Worm (Caenorhabditis elegans) whole organism, L1 larva: ENCODE results near the gene unc-130.
A peak's percentile ranks its signal among the peaks of the same experiment; 100 is the strongest.

Experiments used
- C04F5.9 ChIP-seq: sonication (generic microtip); optimal IDR thresholded peaks from 2 replicates; lab custom pipeline; 2016; ENCODE audit warnings: missing genetic modification characterization, missing compliant biosample characterization
- C34B4.2 ChIP-seq: sonication (generic microtip); optimal IDR thresholded peaks from 2 replicates; lab custom pipeline; 2017; ENCODE audit warnings: mild to moderate bottlenecking, missing genetic modification characterization, missing compliant biosample characterization
- F16B12.6 ChIP-seq: fragments of 150-350 bp; optimal IDR thresholded peaks from 2 replicates; lab custom pipeline; 2014; ENCODE audit warnings: missing biosample characterization, missing genetic modification characterization
- Y116A8C.19 ChIP-seq: sonication (generic microtip); optimal IDR thresholded peaks from 2 replicates; lab custom pipeline; 2016; ENCODE audit warnings: missing compliant biosample characterization, missing genetic modification characterization, borderline replicate concordance
- ama-1 ChIP-seq: fragments of 150-350 bp; optimal IDR thresholded peaks from 2 replicates; lab custom pipeline; 2014
- blmp-1 ChIP-seq: fragments of 150-350 bp; optimal IDR thresholded peaks from 2 replicates; lab custom pipeline; 2014; ENCODE audit warnings: missing biosample characterization, missing genetic modification characterization
- ceh-63 ChIP-seq: fragments of 200-800 bp; sonication (Bioruptor generic); optimal IDR thresholded peaks from 2 replicates; lab custom pipeline; 2018; ENCODE audit warnings: mild to moderate bottlenecking, missing genetic modification characterization, missing compliant biosample characterization
- ceh-88 ChIP-seq: fragments of 200-800 bp; sonication (Bioruptor generic); IDR thresholded peaks from 2 replicates; pipeline ENCODE4 v1.3.6; 2022; ENCODE audit warnings: missing genetic modification characterization, missing compliant biosample characterization
- ceh-90 ChIP-seq: sonication (generic microtip); optimal IDR thresholded peaks from 2 replicates; lab custom pipeline; 2016; ENCODE audit warnings: missing genetic modification characterization, missing compliant biosample characterization
- ces-1 ChIP-seq: fragments of 150-350 bp; optimal IDR thresholded peaks from 2 replicates; lab custom pipeline; 2014; ENCODE audit warnings: missing biosample characterization, missing genetic modification reagents, missing genetic modification characterization
- dpl-1 ChIP-seq, 3 experiments: fragments of 150-350 bp in 2 of 3; sonication (generic microtip) in 1 of 3; optimal IDR thresholded peaks; 2 replicates each; lab custom pipeline; 2014 to 2017; ENCODE audit warnings: missing biosample characterization in 3 of 3, missing genetic modification characterization in 3 of 3, missing genetic modification reagents in 3 of 3
- efl-1 ChIP-seq, 4 experiments: fragments of 150-350 bp; optimal IDR thresholded peaks in 3 of 4; peaks in 1 of 4; 1 replicate in 1 of 4; 2 replicates in 3 of 4; lab custom pipeline; 2014; ENCODE audit warnings: missing biosample characterization in 2 of 4, missing genetic modification characterization in 2 of 4, missing genetic modification reagents in 2 of 4
- egl-13 ChIP-seq: sonication (generic microtip); optimal IDR thresholded peaks from 2 replicates; lab custom pipeline; 2016; ENCODE audit warnings: missing genotype, missing genetic modification reagents, missing genetic modification characterization, missing compliant biosample characterization
- egl-27 ChIP-seq, 2 experiments: fragments of 150-350 bp in 1 of 2; sonication (generic microtip); optimal IDR thresholded peaks; 3 replicates each; lab custom pipeline; 2017 to 2018; ENCODE audit warnings: missing biosample characterization in 2 of 2, missing genetic modification characterization in 2 of 2, missing genetic modification reagents in 2 of 2
- elt-3 ChIP-seq, 6 experiments: fragments of 150-350 bp in 1 of 6; sonication (generic microtip); optimal IDR thresholded peaks; 2 replicates each; lab custom pipeline; 2017 to 2018; ENCODE audit warnings: missing biosample characterization in 6 of 6, missing genetic modification characterization in 6 of 6, inconsistent platforms in 1 of 6
- hpl-2 ChIP-seq: fragments of 150-350 bp; optimal IDR thresholded peaks from 2 replicates; lab custom pipeline; 2014; ENCODE audit warnings: missing biosample characterization, missing genetic modification reagents, missing genetic modification characterization
- jun-1 ChIP-seq: fragments of 150-350 bp; optimal IDR thresholded peaks from 2 replicates; lab custom pipeline; 2014; ENCODE audit warnings: missing biosample characterization, missing genetic modification reagents, missing genetic modification characterization
- lin-13 ChIP-seq: fragments of 150-350 bp; optimal IDR thresholded peaks from 2 replicates; lab custom pipeline; 2014; ENCODE audit warnings: missing biosample characterization, missing genetic modification reagents, missing genetic modification characterization
- lin-14 ChIP-seq: fragments of 200-800 bp; sonication (Bioruptor generic); optimal IDR thresholded peaks from 2 replicates; lab custom pipeline; 2018; ENCODE audit warnings: mild to moderate bottlenecking, missing genetic modification characterization, moderate library complexity, missing compliant biosample characterization
- lin-39 ChIP-seq: fragments of 150-350 bp; optimal IDR thresholded peaks from 2 replicates; lab custom pipeline; 2014; ENCODE audit warnings: missing biosample characterization, missing genetic modification reagents, missing genetic modification characterization
- lsy-2 ChIP-seq, 2 experiments: fragments of 150-350 bp; optimal IDR thresholded peaks; 2 replicates each; lab custom pipeline; 2014; ENCODE audit warnings: missing biosample characterization in 2 of 2, missing genetic modification characterization in 2 of 2
- mab-9 ChIP-seq: fragments of 200-800 bp; sonication (Bioruptor generic); IDR thresholded peaks from 2 replicates; pipeline ENCODE4 v1.3.6; 2022; ENCODE audit warnings: missing genetic modification reagents, missing genetic modification characterization, missing compliant biosample characterization
- mdl-1 ChIP-seq, 2 experiments: fragments of 150-350 bp; optimal IDR thresholded peaks; 2 replicates each; lab custom pipeline; 2014 to 2017; ENCODE audit warnings: missing biosample characterization in 2 of 2, missing genetic modification characterization in 2 of 2, inconsistent platforms in 1 of 2
- nhr-19 ChIP-seq: fragments of 200-800 bp; sonication (Bioruptor generic); conservative IDR thresholded peaks from 2 replicates; pipeline ENCODE4 v1.3.6; 2022; ENCODE audit warnings: missing genetic modification characterization, missing compliant biosample characterization
- nhr-28 ChIP-seq: fragments of 150-350 bp; optimal IDR thresholded peaks from 2 replicates; lab custom pipeline; 2014; ENCODE audit warnings: missing biosample characterization, missing genetic modification characterization
- nhr-47 ChIP-seq: sonication (generic microtip); optimal IDR thresholded peaks from 2 replicates; lab custom pipeline; 2016; ENCODE audit warnings: mild to moderate bottlenecking, missing genetic modification characterization, moderate library complexity, missing compliant biosample characterization
- nhr-71 ChIP-seq: sonication (generic microtip); optimal IDR thresholded peaks from 2 replicates; lab custom pipeline; 2016; ENCODE audit warnings: mild to moderate bottlenecking, missing genetic modification characterization, moderate library complexity, missing compliant biosample characterization
- nhr-84 ChIP-seq: sonication (generic microtip); optimal IDR thresholded peaks from 2 replicates; lab custom pipeline; 2017; ENCODE audit warnings: missing biosample characterization, missing genetic modification characterization
- nhr-85 ChIP-seq: sonication (generic microtip); peaks from one replicate; lab custom pipeline; 2016; ENCODE audit warnings: missing genetic modification characterization, inconsistent platforms, missing compliant biosample characterization
- nhr-90 ChIP-seq: sonication (generic microtip); optimal IDR thresholded peaks from 2 replicates; lab custom pipeline; 2016; ENCODE audit warnings: mild to moderate bottlenecking, missing genetic modification characterization, missing compliant biosample characterization; ENCODE audit not compliant: poor library complexity
- pag-3 ChIP-seq: sonication (generic microtip); optimal IDR thresholded peaks from 2 replicates; lab custom pipeline; 2017; ENCODE audit warnings: missing genetic modification characterization, mild to moderate bottlenecking, missing compliant biosample characterization, antibody characterized with exemption, borderline replicate concordance; ENCODE audit not compliant: insufficient read depth
- pax-3 ChIP-seq: fragments of 200-800 bp; sonication (Bioruptor generic); optimal IDR thresholded peaks from 2 replicates; lab custom pipeline; 2018; ENCODE audit warnings: mild to moderate bottlenecking, missing genetic modification characterization, moderate library complexity, missing compliant biosample characterization
- pqm-1 ChIP-seq: sonication (generic microtip); optimal IDR thresholded peaks from 3 replicates; lab custom pipeline; 2017; ENCODE audit warnings: missing biosample characterization, missing genetic modification characterization
- rnt-1 ChIP-seq: sonication (generic microtip); optimal IDR thresholded peaks from 2 replicates; lab custom pipeline; 2016; ENCODE audit warnings: mild to moderate bottlenecking, missing genetic modification characterization, moderate library complexity, missing compliant biosample characterization
- skn-1 ChIP-seq: fragments of 150-350 bp; optimal IDR thresholded peaks from 2 replicates; lab custom pipeline; 2014; ENCODE audit warnings: missing biosample characterization, missing genetic modification characterization
- snpc-4 ChIP-seq: fragments of 150-350 bp; optimal IDR thresholded peaks from 2 replicates; lab custom pipeline; 2014; ENCODE audit warnings: missing biosample characterization, missing genetic modification characterization
- snu-23 ChIP-seq: sonication (generic microtip); optimal IDR thresholded peaks from 2 replicates; lab custom pipeline; 2016; ENCODE audit warnings: missing genetic modification characterization, missing compliant biosample characterization
- tbx-2 ChIP-seq: sonication (generic microtip); optimal IDR thresholded peaks from 2 replicates; lab custom pipeline; 2016; ENCODE audit warnings: missing genetic modification characterization, missing compliant biosample characterization
- unc-130 ChIP-seq: fragments of 150-350 bp; optimal IDR thresholded peaks from 2 replicates; lab custom pipeline; 2017; ENCODE audit warnings: missing biosample characterization, missing genetic modification characterization, inconsistent platforms

unc-130 gene

ce11 chrII:11275484-11275883 lies 6.3 kb upstream of the unc-130 start:
- TF ChIP-seq rnt-1 (tag; lab: Kevin White, UChicago) = peak; percentile 76
- peak; percentile 27 to 78 for TF ChIP-seq lsy-2 (tag; optimal IDR thresholded peaks at IDR 0.05; lab: Kevin White, UChicago)
- TF ChIP-seq lin-14 (GFP tag; lab: Kevin White, UChicago) = peak; percentile 52
- peak; percentile 55 for TF ChIP-seq nhr-71 (tag; lab: Kevin White, UChicago)
- TF ChIP-seq unc-130 = peak; percentile 70
- TF ChIP-seq hpl-2 (GFP tag; lab: Kevin White, UChicago) = no peak
- TF ChIP-seq efl-1 (optimal IDR thresholded peaks at IDR 0.05; lab: Kevin White, UChicago) = no peak
- TF ChIP-seq efl-1 (GFP tag; optimal IDR thresholded peaks at IDR 0.05 in 1 of 2; lab: Kevin White, UChicago) = peak in 1 of 2 experiments; percentile 37
- TF ChIP-seq nhr-47 = no peak

- TF ChIP-seq lin-13 = no peak
- TF ChIP-seq lsy-2 (tag; optimal IDR thresholded peaks at IDR 0.05; lab: Kevin White, UChicago) = no peak
- peak; percentile 10 for TF ChIP-seq rnt-1 (tag; lab: Kevin White, UChicago)
- no peak for TF ChIP-seq C34B4.2 (tag; lab: Kevin White, UChicago)
- TF ChIP-seq nhr-47 = no peak
- TF ChIP-seq skn-1 (tag; lab: Kevin White, UChicago) = no peak
- TF ChIP-seq C04F5.9 (tag; lab: Kevin White, UChicago) = no peak
- TF ChIP-seq hpl-2 (GFP tag; lab: Kevin White, UChicago) = no peak
Measured at ce11 chrII:11276879-11277278, 4.9 kb upstream of the unc-130 start.

ce11 chrII:11279971-11280370 lies 1.8 kb upstream of the unc-130 start:
- TF ChIP-seq ces-1 (GFP tag; lab: Kevin White, UChicago) = no peak
- TF ChIP-seq nhr-84 (tag; lab: Kevin White, UChicago) = no peak
- TF ChIP-seq snpc-4 (tag; lab: Kevin White, UChicago) = no peak
- no peak for TF ChIP-seq ceh-90
- no peak for TF ChIP-seq nhr-19 (GFP tag; lab: Robert Waterston, UW)
- TF ChIP-seq nhr-90 (tag; lab: Kevin White, UChicago) = peak; percentile 1
- TF ChIP-seq mab-9 (GFP tag; lab: Robert Waterston, UW) = no peak
- TF ChIP-seq dpl-1 (GFP tag; optimal IDR thresholded peaks at IDR 0.05; lab: Kevin White, UChicago) = no peak
- no peak for TF ChIP-seq lin-39
- no peak for TF ChIP-seq pax-3 (tag; lab: Kevin White, UChicago)
- peak; percentile 14 for TF ChIP-seq rnt-1 (tag; lab: Kevin White, UChicago)
- peak; percentile 12 to 45 for TF ChIP-seq lsy-2 (tag; optimal IDR thresholded peaks at IDR 0.05; lab: Kevin White, UChicago)
- no peak for TF ChIP-seq egl-13
- no peak for TF ChIP-seq pqm-1 (tag; lab: Kevin White, UChicago)
- peak; percentile 56 for TF ChIP-seq nhr-85
- TF ChIP-seq elt-3 (tag; optimal IDR thresholded peaks at IDR 0.05; lab: Kevin White, UChicago) = no peak
- no peak for TF ChIP-seq ama-1 (lab: Kevin White, UChicago)
- peak; percentile 6 for TF ChIP-seq tbx-2 (tag; lab: Kevin White, UChicago)
- peak; percentile 32 for TF ChIP-seq blmp-1 (tag; lab: Kevin White, UChicago)
- no peak for TF ChIP-seq F16B12.6 (tag; lab: Kevin White, UChicago)
- TF ChIP-seq Y116A8C.19 = no peak
- peak; percentile 32 for TF ChIP-seq unc-130
- no peak for TF ChIP-seq nhr-28 (tag; lab: Kevin White, UChicago)

- TF ChIP-seq ceh-88 (GFP tag; lab: Robert Waterston, UW) (no peak), pag-3 (tag; lab: Kevin White, UChicago) (no peak), nhr-85 (peak; percentile 54), lsy-2 (tag; optimal IDR thresholded peaks at IDR 0.05; lab: Kevin White, UChicago) (peak; percentile 45 to 84), mdl-1 (tag; optimal IDR thresholded peaks at IDR 0.05; lab: Kevin White, UChicago) (no peak), unc-130 (peak; percentile 94), ceh-63 (GFP tag; lab: Kevin White, UChicago) (no peak), nhr-71 (tag; lab: Kevin White, UChicago) (peak; percentile 22), rnt-1 (tag; lab: Kevin White, UChicago) (peak; percentile 54), egl-27 (tag; optimal IDR thresholded peaks at IDR 0.05; lab: Kevin White, UChicago) (no peak), jun-1 (tag; lab: Kevin White, UChicago) (no peak), snu-23 (GFP tag; lab: Kevin White, UChicago) (peak; percentile 1), nhr-19 (GFP tag; lab: Robert Waterston, UW) (0 out of 2 replicates have a peak, but pooled peaks have one; percentile 12)
Measured at ce11 chrII:11281177-11281576, 589 bp upstream of the unc-130 start.
